Worm (Caenorhabditis elegans): Measurements from ENCODE around the gene dpy-19.

dpy-19 gene

DNA sequence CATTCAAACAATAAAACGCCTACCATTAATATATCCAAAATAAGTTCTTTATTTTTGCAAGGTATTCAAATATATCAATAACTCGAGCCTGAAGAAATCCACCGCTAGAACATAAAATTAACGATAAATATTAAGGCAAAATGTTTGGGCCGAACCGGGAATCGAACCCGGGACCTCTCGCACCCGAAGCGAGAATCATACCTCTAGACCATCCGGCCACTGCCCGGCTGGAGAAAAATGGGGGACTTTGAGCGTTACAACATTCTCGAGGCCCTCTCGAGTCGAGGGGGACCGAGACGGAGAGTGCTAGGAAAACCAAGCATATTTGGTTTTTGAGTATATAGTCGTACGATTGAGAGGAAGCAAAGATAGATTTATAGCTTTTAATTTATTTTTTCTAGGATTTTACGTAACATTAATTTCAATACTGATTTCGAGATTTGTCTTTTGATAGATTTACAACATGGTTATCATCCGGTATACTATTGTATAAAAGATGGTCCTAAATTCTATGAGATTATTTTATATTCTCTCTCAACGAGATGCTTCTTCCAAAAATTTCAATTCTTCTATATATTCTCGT is 17.0 kb downstream of the dpy-19 start, which contains the start of gene flp-23 (continued):
- TF ChIP-seq ceh-20 (GFP tag; IDR thresholded peaks at IDR 0.05) (0 out of 2 replicates have a peak, but pooled peaks have one; percentile 9), ama-1 (optimal IDR thresholded peaks at IDR 0.05) (no peak), unc-39 (tag; optimal IDR thresholded peaks at IDR 0.05) (no peak), hlh-11 (tag; optimal IDR thresholded peaks at IDR 0.05) (peak; percentile 31), egl-43 (GFP tag; IDR thresholded peaks at IDR 0.05) (no peak; the same call in none of the 2 replicates), nhr-11 (tag; optimal IDR thresholded peaks at IDR 0.05) (no peak), nhr-111 (GFP tag; optimal IDR thresholded peaks at IDR 0.05) (no peak), zfp-3 (GFP tag; conservative IDR thresholded peaks at IDR 0.05) (no peak), mes-2 (tag; optimal IDR thresholded peaks at IDR 0.05; ENCODE audit: poor library complexity, severe bottlenecking) (peak; percentile 73), pqm-1 (tag; optimal IDR thresholded peaks at IDR 0.05) (no peak), dmd-9 (GFP tag; IDR thresholded peaks at IDR 0.05) (no peak), hlh-30 (tag; optimal IDR thresholded peaks at IDR 0.05; ENCODE audit: insufficient read depth) (peak; percentile 40), nhr-77 (tag; optimal IDR thresholded peaks at IDR 0.05) (no peak), cey-2 (tag; optimal IDR thresholded peaks at IDR 0.05; ENCODE audit: borderline replicate concordance, insufficient read depth) (no peak), T20F7.1 (GFP tag; optimal IDR thresholded peaks at IDR 0.05) (no peak), gei-8 (GFP tag; optimal IDR thresholded peaks at IDR 0.05) (no peak), set-16 (GFP tag; IDR thresholded peaks at IDR 0.05) (peak; percentile 68), ztf-11 (tag; optimal IDR thresholded peaks at IDR 0.05) (no peak), zag-1 (tag; optimal IDR thresholded peaks at IDR 0.05) (no peak), R02D3.7 (tag; optimal IDR thresholded peaks at IDR 0.05) (no peak), F26F4.8 (GFP tag; conservative IDR thresholded peaks at IDR 0.05) (peak; percentile 68; the same call in 1 of the 2 replicates), ZK337.2 (GFP tag; IDR thresholded peaks at IDR 0.05) (no peak), lir-3 (tag; optimal IDR thresholded peaks at IDR 0.05) (no peak), vab-7 (GFP tag; IDR thresholded peaks at IDR 0.05) (peak; percentile 67; the same call in 1 of the 2 replicates), tag-97 (GFP tag; IDR thresholded peaks at IDR 0.05) (no peak), php-3 (GFP tag; IDR thresholded peaks at IDR 0.05) (no peak), mdt-29 (GFP tag; IDR thresholded peaks at IDR 0.05) (no peak), lin-13 (GFP tag; optimal IDR thresholded peaks at IDR 0.05) (peak; percentile 62), D1046.2 (GFP tag; IDR thresholded peaks at IDR 0.05) (0 out of 2 replicates have a peak, but pooled peaks have one; percentile 58), lsy-2 (tag; optimal IDR thresholded peaks at IDR 0.05) (peak in 1 of 2 experiments; percentile 50), F44E2.7 (GFP tag; IDR thresholded peaks at IDR 0.05) (no peak), lin-29 (GFP tag; IDR thresholded peaks at IDR 0.05) (no peak), ces-1 (GFP tag; optimal IDR thresholded peaks at IDR 0.05) (no peak), fos-1 (tag; optimal IDR thresholded peaks at IDR 0.05) (no peak), mxl-3 (GFP tag; optimal IDR thresholded peaks at IDR 0.05) (no peak), unc-62 (GFP tag; optimal IDR thresholded peaks at IDR 0.05 in 1 of 2) (peak in 1 of 2 experiments; percentile 58), unc-62 (tag; optimal IDR thresholded peaks at IDR 0.05) (no peak)

DNA sequence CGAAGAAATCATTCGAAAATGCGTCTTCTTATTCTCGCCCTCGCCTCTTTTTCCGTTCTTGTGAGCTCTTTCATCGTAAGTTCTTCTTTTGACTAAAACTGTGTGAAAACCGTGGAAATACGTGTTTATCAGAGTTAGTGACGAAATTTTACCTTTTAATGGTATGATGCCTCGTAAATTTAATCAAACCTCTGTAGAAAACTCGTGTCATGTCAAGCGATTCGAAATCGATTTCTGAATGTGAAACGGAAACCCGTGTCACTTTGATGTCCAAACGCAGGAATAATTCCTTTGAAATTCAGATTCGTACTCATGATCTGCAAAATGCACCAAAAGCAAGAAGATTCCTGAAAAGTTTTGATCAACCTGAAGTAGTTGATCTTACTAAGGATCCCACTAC is 18.7 kb downstream of the dpy-19 start, which contains the start of gene F22B7.3:
Gene F22B7.3, plus strand, starts transcription at position 301 of the 400 bp plus-strand sequence.
- peak in 1 of 2 experiments; percentile 38 for TF ChIP-seq unc-62 (GFP tag; optimal IDR thresholded peaks at IDR 0.05 in 1 of 2)
- no peak for TF ChIP-seq unc-62 (tag; optimal IDR thresholded peaks at IDR 0.05)
- no peak for TF ChIP-seq egl-43 (GFP tag; IDR thresholded peaks at IDR 0.05)
- TF ChIP-seq zag-1 (tag; optimal IDR thresholded peaks at IDR 0.05): no peak

DNA sequence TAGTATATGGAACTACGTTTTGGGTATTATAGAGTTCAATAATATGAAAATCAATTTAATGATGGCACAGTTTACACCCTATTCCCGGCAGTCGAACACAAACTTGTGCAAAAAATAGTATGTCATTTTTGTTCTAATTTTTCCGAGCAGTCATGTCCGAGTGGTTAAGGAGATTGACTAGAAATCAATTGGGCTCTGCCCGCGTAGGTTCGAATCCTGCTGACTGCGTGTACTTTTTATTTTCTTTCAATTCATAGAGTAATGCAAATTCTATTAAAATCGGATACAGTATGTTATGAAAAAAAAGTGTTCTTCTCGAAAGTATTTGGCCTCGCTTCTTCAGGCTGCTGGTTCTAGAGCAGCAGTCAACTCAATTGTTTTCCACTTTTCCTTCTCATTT is 21.3 kb downstream of the dpy-19 start:
- TF ChIP-seq ceh-62 (tag; optimal IDR thresholded peaks at IDR 0.05) (no peak), unc-130 (GFP tag; optimal IDR thresholded peaks at IDR 0.05) (peak; percentile 26), cey-2 (tag; optimal IDR thresholded peaks at IDR 0.05; ENCODE audit: borderline replicate concordance, insufficient read depth) (no peak), lin-13 (GFP tag; optimal IDR thresholded peaks at IDR 0.05) (no peak), zip-2 (tag; optimal IDR thresholded peaks at IDR 0.05) (no peak), lin-39 (tag; optimal IDR thresholded peaks at IDR 0.05) (no peak), skn-1 (tag; optimal IDR thresholded peaks at IDR 0.05) (no peak), lsy-2 (tag; optimal IDR thresholded peaks at IDR 0.05) (no peak), dpl-1 (GFP tag; optimal IDR thresholded peaks at IDR 0.05) (no peak), nhr-10 (tag; optimal IDR thresholded peaks at IDR 0.05) (no peak), mes-2 (tag; optimal IDR thresholded peaks at IDR 0.05; ENCODE audit: poor library complexity, severe bottlenecking) (peak; percentile 54), arid-1 (GFP tag; conservative IDR thresholded peaks at IDR 0.05) (no peak; the same call in 1 of the 2 replicates), nhr-11 (tag; optimal IDR thresholded peaks at IDR 0.05) (no peak), ztf-7 (tag; optimal IDR thresholded peaks at IDR 0.05) (no peak), lin-38 (GFP tag; IDR thresholded peaks at IDR 0.05) (no peak), ztf-11 (tag; optimal IDR thresholded peaks at IDR 0.05) (no peak), gei-8 (GFP tag; optimal IDR thresholded peaks at IDR 0.05) (no peak), ceh-28 (tag; optimal IDR thresholded peaks at IDR 0.05) (no peak), zag-1 (tag; optimal IDR thresholded peaks at IDR 0.05) (no peak), dmd-9 (GFP tag; IDR thresholded peaks at IDR 0.05) (no peak)

Measured in whole organism, L4 larva.